Worm (Caenorhabditis elegans) whole organism, young adult: Measurements from ENCODE around the gene Y46G5A.7.

ENCODE experiments used
- B0336.3 ChIP-seq: fragments of 200-800 bp; sonication (Bioruptor generic); IDR thresholded peaks from 2 replicates; pipeline ENCODE4 v1.3.6; 2022; ENCODE audit warnings: missing genetic modification characterization, missing compliant biosample characterization
- D2030.7 ChIP-seq: fragments of 200-800 bp; sonication (Bioruptor generic); IDR thresholded peaks from 2 replicates; pipeline ENCODE4 v1.3.6; 2022; ENCODE audit warnings: missing genetic modification reagents, missing genetic modification characterization, missing compliant biosample characterization
- F33H1.4 ChIP-seq: fragments of 200-800 bp; sonication (Bioruptor generic); IDR thresholded peaks from 2 replicates; pipeline ENCODE4 v1.3.6; 2022; ENCODE audit warnings: missing genetic modification reagents, missing genetic modification characterization, missing compliant biosample characterization
- F37B4.10 ChIP-seq: fragments of 200-800 bp; sonication (Bioruptor generic); IDR thresholded peaks from 2 replicates; pipeline ENCODE4 v1.3.6; 2022; ENCODE audit warnings: missing genetic modification characterization, missing compliant biosample characterization
- F49E8.2 ChIP-seq: sonication (generic microtip); optimal IDR thresholded peaks from 3 replicates; lab custom pipeline; 2017; ENCODE audit warnings: missing genetic modification characterization, mild to moderate bottlenecking, missing compliant biosample characterization, antibody characterized with exemption, moderate library complexity; ENCODE audit not compliant: insufficient read depth
- F55B11.4 ChIP-seq: sonication (generic microtip); optimal IDR thresholded peaks from 2 replicates; lab custom pipeline; 2016; ENCODE audit warnings: missing compliant biosample characterization, missing genetic modification characterization, borderline replicate concordance; ENCODE audit not compliant: insufficient read depth
- F57A8.1 ChIP-seq: fragments of 200-800 bp; sonication (Bioruptor generic); optimal IDR thresholded peaks from 2 replicates; lab custom pipeline; 2018; ENCODE audit warnings: mild to moderate bottlenecking, missing genetic modification characterization, moderate library complexity, missing compliant biosample characterization
- F57C9.4 ChIP-seq: sonication (generic microtip); optimal IDR thresholded peaks from 2 replicates; lab custom pipeline; 2017; ENCODE audit warnings: mild to moderate bottlenecking, missing genetic modification characterization, missing compliant biosample characterization
- Y79H2A.3 ChIP-seq: fragments of 200-800 bp; sonication (Bioruptor generic); conservative IDR thresholded peaks from 2 replicates; pipeline ENCODE4 v1.3.6; 2022; ENCODE audit warnings: missing genetic modification reagents, missing genetic modification characterization, missing compliant biosample characterization
- Y95B8A.8 ChIP-seq: fragments of 200-800 bp; sonication (Bioruptor generic); IDR thresholded peaks from 2 replicates; pipeline ENCODE4 v1.3.6; 2022; ENCODE audit warnings: missing genetic modification reagents, missing genetic modification characterization, missing compliant biosample characterization
- aptf-2 ChIP-seq: fragments of 200-800 bp; sonication (Bioruptor generic); conservative IDR thresholded peaks from 2 replicates; pipeline ENCODE4 v1.3.6; 2022; ENCODE audit warnings: missing genetic modification reagents, missing genetic modification characterization, missing compliant biosample characterization
- athp-1 ChIP-seq: sonication (generic microtip); optimal IDR thresholded peaks from 2 replicates; lab custom pipeline; 2017; ENCODE audit warnings: mild to moderate bottlenecking, missing genetic modification characterization, missing compliant biosample characterization
- attf-5 ChIP-seq: fragments of 200-800 bp; sonication (Bioruptor generic); optimal IDR thresholded peaks from 2 replicates; lab custom pipeline; 2018; ENCODE audit warnings: mild to moderate bottlenecking, missing genetic modification characterization, missing compliant biosample characterization
- attf-6 ChIP-seq: fragments of 200-800 bp; sonication (Bioruptor generic); IDR thresholded peaks from 2 replicates; pipeline ENCODE4 v1.3.6; 2022; ENCODE audit warnings: missing genetic modification reagents, missing genetic modification characterization, missing compliant biosample characterization
- bed-1 ChIP-seq: fragments of 200-800 bp; sonication (Bioruptor generic); IDR thresholded peaks from 2 replicates; pipeline ENCODE4 v1.3.6; 2022; ENCODE audit warnings: missing genetic modification reagents, missing genetic modification characterization, missing compliant biosample characterization
- cebp-1 ChIP-seq, 2 experiments: fragments of 200-800 bp in 1 of 2; sonication (Bioruptor generic) in 1 of 2; sonication (generic microtip) in 1 of 2; IDR thresholded peaks in 1 of 2; optimal IDR thresholded peaks in 1 of 2; 2 replicates each; pipeline versions ENCODE4 v1.3.6 to Lab custom; 2017 to 2022; ENCODE audit warnings: missing compliant biosample characterization in 2 of 2, missing genetic modification characterization in 2 of 2, mild to moderate bottlenecking in 1 of 2, missing genetic modification reagents in 1 of 2, moderate library complexity in 1 of 2
- ceh-79 ChIP-seq: sonication (generic microtip); optimal IDR thresholded peaks from 2 replicates; lab custom pipeline; 2017; ENCODE audit warnings: mild to moderate bottlenecking, missing genetic modification characterization, missing compliant biosample characterization
- chd-7 ChIP-seq: sonication (generic microtip); optimal IDR thresholded peaks from 2 replicates; lab custom pipeline; 2016; ENCODE audit warnings: mild to moderate bottlenecking, missing genetic modification characterization, moderate library complexity, missing compliant biosample characterization
- dpl-1 ChIP-seq: fragments of 150-350 bp; optimal IDR thresholded peaks from 2 replicates; lab custom pipeline; 2014; ENCODE audit warnings: missing biosample characterization, missing genetic modification reagents, missing genetic modification characterization
- ets-4 ChIP-seq: fragments of 200-800 bp; sonication (Bioruptor generic); optimal IDR thresholded peaks from 2 replicates; lab custom pipeline; 2018; ENCODE audit warnings: mild to moderate bottlenecking, missing genetic modification characterization, missing compliant biosample characterization
- fkh-3 ChIP-seq: sonication (generic microtip); optimal IDR thresholded peaks from 2 replicates; lab custom pipeline; 2016; ENCODE audit warnings: mild to moderate bottlenecking, missing genetic modification characterization, missing compliant biosample characterization
- gei-17 ChIP-seq: fragments of 200-800 bp; sonication (Bioruptor generic); optimal IDR thresholded peaks from 2 replicates; lab custom pipeline; 2018; ENCODE audit warnings: mild to moderate bottlenecking, missing genetic modification characterization, missing compliant biosample characterization
- him-1 ChIP-seq: sonication (generic microtip); optimal IDR thresholded peaks from 2 replicates; lab custom pipeline; 2016; ENCODE audit warnings: missing genotype, missing genetic modification reagents, missing genetic modification characterization, missing compliant biosample characterization
- hmg-1.2 ChIP-seq: fragments of 200-800 bp; sonication (Bioruptor generic); IDR thresholded peaks from 2 replicates; pipeline ENCODE4 v1.3.6; 2022; ENCODE audit warnings: missing genetic modification reagents, missing genetic modification characterization, missing compliant biosample characterization
- lin-26 ChIP-seq: fragments of 200-800 bp; sonication (Bioruptor generic); IDR thresholded peaks from 2 replicates; pipeline ENCODE4 v1.3.6; 2022; ENCODE audit warnings: missing genetic modification reagents, missing genetic modification characterization, missing compliant biosample characterization
- lin-35 ChIP-seq, 3 experiments: fragments of 150-350 bp in 2 of 3; sonication (generic microtip) in 1 of 3; optimal IDR thresholded peaks; 2 replicates each; lab custom pipeline; 2014 to 2018; ENCODE audit warnings: missing biosample characterization in 3 of 3, missing genetic modification characterization in 3 of 3, missing genetic modification reagents in 3 of 3
- lin-54 ChIP-seq: fragments of 200-800 bp; sonication (Bioruptor generic); optimal IDR thresholded peaks from 2 replicates; lab custom pipeline; 2018; ENCODE audit warnings: mild to moderate bottlenecking, missing genetic modification characterization, missing compliant biosample characterization
- lir-1 ChIP-seq: fragments of 200-800 bp; sonication (Bioruptor generic); conservative IDR thresholded peaks from 2 replicates; pipeline ENCODE4 v1.3.6; 2022; ENCODE audit warnings: missing genetic modification reagents, missing genetic modification characterization, missing compliant biosample characterization
- lsl-1 ChIP-seq: fragments of 200-800 bp; sonication (Bioruptor generic); optimal IDR thresholded peaks from 2 replicates; lab custom pipeline; 2018; ENCODE audit warnings: mild to moderate bottlenecking, missing genetic modification characterization, moderate library complexity, missing compliant biosample characterization
- mcd-1 ChIP-seq: fragments of 200-800 bp; sonication (Bioruptor generic); IDR thresholded peaks from 2 replicates; pipeline ENCODE4 v1.3.6; 2022; ENCODE audit warnings: missing genetic modification reagents, missing genetic modification characterization, missing compliant biosample characterization
- nfya-1 ChIP-seq: sonication (generic microtip); optimal IDR thresholded peaks from 2 replicates; lab custom pipeline; 2017; ENCODE audit warnings: antibody characterized with exemption, missing compliant biosample characterization, missing genetic modification characterization, borderline replicate concordance; ENCODE audit not compliant: insufficient read depth
- nhr-80 ChIP-seq: sonication (generic microtip); optimal IDR thresholded peaks from 2 replicates; lab custom pipeline; 2016; ENCODE audit warnings: missing genetic modification characterization, missing compliant biosample characterization
- nhr-90 ChIP-seq: sonication (generic microtip); optimal IDR thresholded peaks from 2 replicates; lab custom pipeline; 2016; ENCODE audit warnings: missing genotype, mild to moderate bottlenecking, missing genetic modification characterization, missing compliant biosample characterization
- pbrm-1 ChIP-seq: fragments of 200-800 bp; sonication (Bioruptor generic); IDR thresholded peaks from 2 replicates; pipeline ENCODE4 v1.3.6; 2022; ENCODE audit warnings: missing genetic modification reagents, missing genetic modification characterization, missing compliant biosample characterization
- rec-8 ChIP-seq, 2 experiments: sonication (generic microtip); optimal IDR thresholded peaks; 2 replicates each; lab custom pipeline; 2016; ENCODE audit warnings: mild to moderate bottlenecking in 2 of 2, missing genetic modification characterization in 2 of 2, missing genetic modification reagents in 2 of 2, missing genotype in 2 of 2, missing biosample characterization in 1 of 2, missing compliant biosample characterization in 1 of 2, moderate library complexity in 1 of 2
- repo-1 ChIP-seq: sonication (generic microtip); optimal IDR thresholded peaks from 2 replicates; lab custom pipeline; 2017; ENCODE audit warnings: mild to moderate bottlenecking, missing genetic modification characterization, missing compliant biosample characterization
- rpc-1 ChIP-seq, 2 experiments: fragments of 150-350 bp in 1 of 2; sonication (generic microtip) in 1 of 2; optimal IDR thresholded peaks; 2 replicates each; lab custom pipeline; 2014 to 2018; ENCODE audit warnings: missing biosample characterization in 1 of 2, missing genetic modification characterization in 1 of 2, missing genetic modification reagents in 1 of 2, missing genotype in 1 of 2
- sdz-38 ChIP-seq: sonication (generic microtip); optimal IDR thresholded peaks from 2 replicates; lab custom pipeline; 2016; ENCODE audit warnings: missing genotype, missing genetic modification characterization, missing compliant biosample characterization
- sea-2 ChIP-seq: fragments of 200-800 bp; sonication (Bioruptor generic); IDR thresholded peaks from 2 replicates; pipeline ENCODE4 v1.3.6; 2022; ENCODE audit warnings: missing genetic modification characterization, missing compliant biosample characterization
- snpc-4 ChIP-seq, 5 experiments: fragments of 150-350 bp in 1 of 5; sonication (generic microtip) in 4 of 5; optimal IDR thresholded peaks; 2 replicates each; lab custom pipeline; 2014 to 2018; ENCODE audit warnings: missing genetic modification characterization in 5 of 5, missing biosample characterization in 3 of 5, antibody characterized with exemption in 2 of 5, mild to moderate bottlenecking in 2 of 5, missing compliant biosample characterization in 2 of 5, missing genotype in 2 of 5, moderate library complexity in 2 of 5, missing genetic modification reagents in 1 of 5
- somi-1 ChIP-seq: fragments of 200-800 bp; sonication (Bioruptor generic); optimal IDR thresholded peaks from 2 replicates; lab custom pipeline; 2018; ENCODE audit warnings: mild to moderate bottlenecking, missing genetic modification characterization, missing compliant biosample characterization
- tbp1 ChIP-seq: fragments of 200-800 bp; sonication (Bioruptor generic); optimal IDR thresholded peaks from 2 replicates; lab custom pipeline; 2018; ENCODE audit warnings: mild to moderate bottlenecking, missing genetic modification characterization, missing compliant biosample characterization
- tbx-9 ChIP-seq: sonication (generic microtip); optimal IDR thresholded peaks from 2 replicates; lab custom pipeline; 2016; ENCODE audit warnings: borderline replicate concordance, missing genetic modification characterization, inconsistent platforms, missing compliant biosample characterization
- xnd-1 ChIP-seq: sonication (generic microtip); optimal IDR thresholded peaks from 2 replicates; lab custom pipeline; 2016; ENCODE audit warnings: missing genotype, missing genetic modification reagents, missing genetic modification characterization, missing compliant biosample characterization
- zfh-2 ChIP-seq: fragments of 200-800 bp; sonication (Bioruptor generic); conservative IDR thresholded peaks from 2 replicates; pipeline ENCODE4 v1.3.6; 2022; ENCODE audit warnings: missing genetic modification reagents, missing genetic modification characterization, missing compliant biosample characterization
- ztf-18 ChIP-seq: sonication (generic microtip); optimal IDR thresholded peaks from 2 replicates; lab custom pipeline; 2016; ENCODE audit warnings: missing genotype, mild to moderate bottlenecking, missing genetic modification characterization, missing compliant biosample characterization
- ztf-6 ChIP-seq: fragments of 200-800 bp; sonication (Bioruptor generic); IDR thresholded peaks from 2 replicates; pipeline ENCODE4 v1.3.6; 2022; ENCODE audit warnings: missing genetic modification reagents, missing genetic modification characterization, missing compliant biosample characterization

The Y46G5A.7 gene

DNA sequence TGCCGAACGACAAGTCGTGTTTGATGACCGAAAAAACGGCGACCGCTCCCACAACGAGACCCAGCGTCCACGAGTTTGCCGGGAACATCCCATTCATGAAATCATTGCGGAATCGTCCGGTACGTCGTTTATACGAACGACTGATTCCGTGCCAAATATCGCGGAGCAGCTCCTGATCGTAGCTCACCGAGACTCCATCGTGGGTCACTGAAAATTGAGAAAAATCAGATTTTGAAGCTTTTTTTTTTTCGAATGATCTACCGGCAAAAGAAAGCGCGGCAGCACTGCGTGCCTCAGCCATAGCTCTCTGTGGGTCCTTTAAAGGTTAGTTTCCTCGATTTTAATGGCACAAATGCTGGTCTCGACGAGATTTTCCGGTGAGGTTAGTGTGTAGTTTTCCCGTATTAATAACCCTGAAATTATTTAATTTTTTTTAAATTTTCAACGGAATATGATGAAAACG lies 39.9 kb upstream of the Y46G5A.7 start, which contains the start of gene cpt-1:
Gene cpt-1, minus strand, starts transcription at position 413 of the 463 bp plus-strand sequence.
- no peak for TF ChIP-seq him-1 (tag; lab: Kevin White, UChicago)
- TF ChIP-seq nhr-80 (tag; lab: Kevin White, UChicago) = no peak
- no peak for TF ChIP-seq F57C9.4 (tag; lab: Kevin White, UChicago)
- TF ChIP-seq Y79H2A.3 = no peak
- no peak for TF ChIP-seq lin-54
- no peak for TF ChIP-seq F55B11.4 (tag; lab: Kevin White, UChicago)
- no peak for TF ChIP-seq ceh-79 (tag; lab: Kevin White, UChicago)
- TF ChIP-seq bed-1 (GFP tag; lab: Robert Waterston, UW) = no peak
- TF ChIP-seq chd-7 = peak; percentile 4
- TF ChIP-seq rec-8 (tag; optimal IDR thresholded peaks at IDR 0.05; lab: Kevin White, UChicago) = no peak
- no peak for TF ChIP-seq nhr-90 (tag; lab: Kevin White, UChicago)
- no peak for TF ChIP-seq athp-1 (tag; lab: Kevin White, UChicago)
- no peak for TF ChIP-seq D2030.7 (GFP tag; lab: Robert Waterston, UW)
- TF ChIP-seq ztf-6 (GFP tag; lab: Robert Waterston, UW) = no peak
- TF ChIP-seq lir-1 (GFP tag; lab: Robert Waterston, UW) = no peak
- TF ChIP-seq F57A8.1 = no peak
- no peak for TF ChIP-seq repo-1 (tag; lab: Kevin White, UChicago)
- TF ChIP-seq lsl-1 (GFP tag; lab: Kevin White, UChicago) = no peak
- no peak for TF ChIP-seq dpl-1
- TF ChIP-seq ztf-18 (tag; lab: Kevin White, UChicago) = no peak
- no peak for TF ChIP-seq somi-1 (GFP tag; lab: Kevin White, UChicago)
- no peak for TF ChIP-seq F37B4.10 (GFP tag; lab: Robert Waterston, UW)
- TF ChIP-seq xnd-1 (tag; lab: Kevin White, UChicago) = no peak
- TF ChIP-seq aptf-2 = no peak
- no peak for TF ChIP-seq tbp1 (GFP tag; lab: Kevin White, UChicago)
- TF ChIP-seq nfya-1 (tag; lab: Kevin White, UChicago) = no peak
- no peak; the same call in 1 of the 2 replicates for TF ChIP-seq B0336.3 (GFP tag; lab: Robert Waterston, UW)
- TF ChIP-seq attf-5 (GFP tag; lab: Kevin White, UChicago) = no peak
- TF ChIP-seq mcd-1 (GFP tag; lab: Robert Waterston, UW) = peak; percentile 28; the same call in 1 of the 2 replicates
- TF ChIP-seq sdz-38 (tag; lab: Kevin White, UChicago) = no peak
- no peak for TF ChIP-seq F49E8.2 (tag; lab: Kevin White, UChicago)
- no peak for TF ChIP-seq F33H1.4 (GFP tag; lab: Robert Waterston, UW)
- TF ChIP-seq snpc-4 (GFP tag; optimal IDR thresholded peaks at IDR 0.05; lab: Kevin White, UChicago) = no peak
- no peak for TF ChIP-seq snpc-4 (tag; optimal IDR thresholded peaks at IDR 0.05; lab: Kevin White, UChicago)
- no peak for TF ChIP-seq cebp-1 (GFP tag; IDR thresholded peaks at IDR 0.05; lab: Robert Waterston, UW)
- peak; percentile 15 for TF ChIP-seq cebp-1 (tag; optimal IDR thresholded peaks at IDR 0.05; lab: Kevin White, UChicago)
- no peak for TF ChIP-seq ets-4 (GFP tag; lab: Kevin White, UChicago)
- no peak for TF ChIP-seq lin-26 (GFP tag; lab: Robert Waterston, UW)
- TF ChIP-seq sea-2 (GFP tag; lab: Robert Waterston, UW) = no peak
- no peak for TF ChIP-seq attf-6
- TF ChIP-seq rpc-1 (optimal IDR thresholded peaks at IDR 0.05; lab: Kevin White, UChicago) = no peak
- no peak for TF ChIP-seq rpc-1 (tag; optimal IDR thresholded peaks at IDR 0.05; lab: Kevin White, UChicago)
- TF ChIP-seq hmg-1.2 (GFP tag; lab: Robert Waterston, UW) = no peak
- TF ChIP-seq Y95B8A.8 (GFP tag; lab: Robert Waterston, UW) = no peak
- TF ChIP-seq gei-17 (GFP tag; lab: Kevin White, UChicago) = peak; percentile 23
- TF ChIP-seq fkh-3 (tag; lab: Kevin White, UChicago) = no peak
- TF ChIP-seq pbrm-1 (GFP tag; lab: Robert Waterston, UW) = no peak
- no peak for TF ChIP-seq lin-35 (GFP tag; optimal IDR thresholded peaks at IDR 0.05; lab: Kevin White, UChicago)
- TF ChIP-seq tbx-9 (tag; lab: Kevin White, UChicago) = no peak
- 0 out of 2 replicates have a peak, but pooled peaks have one; percentile 19 for TF ChIP-seq zfh-2
